Worm (Caenorhabditis elegans): ENCODE measurements around the gene tag-329.

Gene tag-329

ce11 chrV:9534621-9535020, at the start of gene tag-329:
Gene tag-329 (plus strand): TSS chrV:9534921.
- TF ChIP-seq unc-62 (GFP tag; optimal IDR thresholded peaks at IDR 0.05): no peak

DNA sequence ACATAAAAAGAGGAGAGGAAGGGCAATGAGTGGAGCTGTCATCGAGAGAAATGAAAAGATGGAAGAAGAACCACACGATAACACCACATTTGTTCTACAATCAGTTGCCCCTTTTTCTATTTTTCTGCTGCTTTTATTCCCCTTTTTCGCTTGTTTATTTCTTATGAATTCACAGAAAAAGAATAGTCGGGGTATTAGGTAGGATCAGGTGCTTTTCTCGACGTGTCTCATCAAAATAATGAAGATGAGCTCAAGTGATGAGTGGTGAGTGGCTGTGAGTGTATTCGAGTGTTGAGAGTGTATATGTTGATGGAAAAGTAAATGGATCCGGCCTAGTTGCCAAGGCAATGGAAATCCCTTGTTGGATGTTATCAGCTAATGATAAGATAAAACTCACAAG, 49.2 kb upstream of the tag-329 start:
- no peak for TF ChIP-seq unc-62 (GFP tag; optimal IDR thresholded peaks at IDR 0.05)

DNA sequence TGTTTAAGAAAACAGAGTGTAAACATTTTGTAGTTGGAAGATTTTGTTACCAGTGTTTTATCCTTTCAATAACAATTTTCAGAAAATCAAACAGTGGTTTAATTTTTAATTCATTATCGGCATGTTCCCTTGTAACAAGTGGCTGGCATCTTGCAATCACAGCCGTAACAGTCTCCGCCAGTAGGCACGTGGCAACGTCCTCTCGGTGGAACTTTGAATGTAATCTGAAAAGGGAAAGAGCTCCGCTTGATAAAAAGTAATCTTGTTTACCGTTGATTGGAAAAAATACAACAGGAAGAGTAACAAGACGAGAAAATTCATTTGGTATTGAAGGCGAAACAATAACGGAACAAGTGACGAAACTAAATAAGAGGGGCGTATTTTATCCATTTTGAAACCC, 45.3 kb upstream of the tag-329 start, which contains the start of gene K06A4.10:
Gene K06A4.10, minus strand, starts transcription at position 390 of the 400 bp plus-strand sequence.
- TF ChIP-seq unc-62 (GFP tag; optimal IDR thresholded peaks at IDR 0.05): no peak

DNA sequence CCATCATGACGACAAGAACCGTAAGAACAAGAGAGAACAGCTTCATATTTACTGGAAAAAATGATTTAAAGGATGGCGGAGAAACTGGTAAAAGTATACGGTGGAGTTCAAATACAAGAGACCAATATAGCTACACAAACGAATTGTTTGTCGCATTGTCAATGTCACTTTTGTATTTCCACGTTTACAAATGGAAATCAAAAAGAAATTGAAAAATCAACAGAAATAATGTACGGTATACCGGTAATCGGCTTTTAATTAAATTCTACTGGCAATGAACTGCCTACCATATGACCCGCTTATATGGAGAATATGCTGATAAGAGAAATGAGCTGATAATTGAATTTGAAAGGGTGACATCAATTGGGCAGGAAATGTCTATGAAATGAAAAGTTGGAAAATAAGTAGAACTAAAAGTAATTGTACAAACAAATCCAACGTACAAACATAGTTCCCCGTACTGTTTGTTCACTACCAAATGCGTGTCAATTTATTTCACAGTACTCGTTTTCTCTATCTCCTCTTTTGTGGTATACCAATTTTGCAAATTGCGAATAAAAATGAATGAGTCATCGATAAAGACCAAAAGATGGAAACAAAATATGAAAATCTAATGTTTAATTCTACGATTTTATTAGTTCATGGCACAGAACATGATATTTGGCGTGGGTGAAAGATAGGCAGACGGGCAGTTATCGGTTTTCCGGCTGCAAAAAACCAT, 43.1 kb upstream of the tag-329 start, which contains the start of gene K06A4.7:
Gene K06A4.7, minus strand, starts transcription at position 51 of the 721 bp plus-strand sequence.
- no peak for TF ChIP-seq unc-62 (GFP tag; optimal IDR thresholded peaks at IDR 0.05)

- no peak for TF ChIP-seq unc-62 (GFP tag; optimal IDR thresholded peaks at IDR 0.05)
Observed at ce11 chrV:9492460-9492859, 42.3 kb upstream of the tag-329 start.

- TF ChIP-seq unc-62 (GFP tag; optimal IDR thresholded peaks at IDR 0.05): no peak
Observed at ce11 chrV:9496742-9497141, 38.0 kb upstream of the tag-329 start, which contains the start of gene gsnl-1. Gene gsnl-1 (plus strand): TSS chrV:9497042.

DNA sequence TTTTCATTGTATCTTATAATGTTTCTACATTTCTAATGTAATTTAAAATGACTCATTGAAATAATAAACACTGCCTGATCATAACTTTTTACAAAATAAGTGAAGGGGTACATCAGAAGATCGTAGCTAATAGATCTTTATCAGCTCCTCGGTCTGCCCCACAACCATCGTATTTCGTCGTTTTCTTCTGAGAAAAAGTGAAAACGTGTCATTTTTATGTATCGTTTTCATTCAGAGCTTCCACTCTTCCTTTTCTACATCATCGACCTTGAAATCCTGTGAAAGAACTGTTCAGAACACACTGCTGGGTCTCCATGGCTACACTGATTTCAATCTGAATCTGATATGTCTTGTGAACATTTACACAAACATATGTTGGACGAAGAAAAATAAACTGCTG, 35.4 kb upstream of the tag-329 start:
- TF ChIP-seq unc-62 (GFP tag; optimal IDR thresholded peaks at IDR 0.05): no peak

DNA sequence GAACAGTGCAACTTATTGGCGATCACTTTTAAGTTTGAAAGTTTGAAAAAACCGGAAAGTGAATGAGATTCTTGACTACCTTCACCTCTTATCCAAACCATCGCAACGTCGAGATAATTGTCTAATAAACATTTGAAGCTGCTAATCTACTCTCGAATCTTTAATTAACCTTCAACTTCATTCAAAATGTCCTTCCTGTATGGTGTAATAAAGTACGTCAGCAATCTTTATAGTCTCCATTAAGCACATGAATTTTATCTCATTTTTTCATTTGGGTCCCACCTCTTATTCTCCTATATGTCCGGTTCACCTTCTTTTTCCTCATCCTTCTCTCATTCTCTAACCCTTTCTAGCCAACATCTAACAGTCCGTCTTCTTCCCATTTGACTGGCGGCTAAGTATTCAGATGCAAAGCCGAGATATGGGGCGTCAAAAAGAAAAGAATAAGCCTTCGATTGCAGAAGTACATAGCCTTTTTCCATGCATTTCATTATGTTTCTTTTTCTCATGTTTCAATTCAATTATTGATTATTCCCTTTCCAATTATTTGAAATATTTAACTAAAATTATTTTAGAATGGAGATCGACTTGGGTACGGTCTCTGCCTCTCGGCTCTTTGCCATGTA, 33.8 kb upstream of the tag-329 start, which contains the start of gene swt-5:
Gene swt-5, plus strand, starts transcription at position 576 of the 626 bp plus-strand sequence.
- TF ChIP-seq unc-62 (GFP tag; optimal IDR thresholded peaks at IDR 0.05): no peak

DNA sequence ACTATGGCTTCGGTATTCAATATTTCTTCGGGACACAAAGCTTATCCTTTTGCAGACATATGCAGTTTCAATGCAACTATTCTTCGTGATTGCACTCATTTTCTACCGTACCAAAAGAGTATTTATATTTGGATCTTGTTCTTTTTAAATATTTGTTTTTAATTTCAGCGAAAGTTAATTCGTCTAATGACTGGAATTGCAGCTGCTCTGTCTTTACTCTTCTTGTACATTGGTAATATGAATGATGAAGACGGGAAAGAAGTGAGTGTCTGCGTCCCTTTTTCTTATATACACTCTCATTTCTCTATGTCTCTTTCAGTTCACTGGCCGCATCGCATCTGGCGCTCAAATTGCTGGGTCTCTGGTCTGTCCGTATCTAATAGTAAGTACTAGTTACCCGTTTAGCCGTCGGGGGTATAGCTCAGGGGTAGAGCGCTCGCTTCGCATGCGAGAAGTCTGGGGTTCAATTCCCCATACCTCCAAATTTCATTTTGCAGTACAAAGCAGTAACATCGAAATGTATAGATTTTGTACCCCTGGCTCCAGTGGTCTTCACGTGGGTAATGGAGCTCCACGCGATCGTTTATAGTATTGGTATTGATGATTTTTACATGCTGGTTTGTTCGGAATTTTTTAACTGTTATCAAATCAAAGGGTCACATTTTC, 31.4 kb upstream of the tag-329 start:
- TF ChIP-seq unc-62 (GFP tag; optimal IDR thresholded peaks at IDR 0.05): no peak

DNA sequence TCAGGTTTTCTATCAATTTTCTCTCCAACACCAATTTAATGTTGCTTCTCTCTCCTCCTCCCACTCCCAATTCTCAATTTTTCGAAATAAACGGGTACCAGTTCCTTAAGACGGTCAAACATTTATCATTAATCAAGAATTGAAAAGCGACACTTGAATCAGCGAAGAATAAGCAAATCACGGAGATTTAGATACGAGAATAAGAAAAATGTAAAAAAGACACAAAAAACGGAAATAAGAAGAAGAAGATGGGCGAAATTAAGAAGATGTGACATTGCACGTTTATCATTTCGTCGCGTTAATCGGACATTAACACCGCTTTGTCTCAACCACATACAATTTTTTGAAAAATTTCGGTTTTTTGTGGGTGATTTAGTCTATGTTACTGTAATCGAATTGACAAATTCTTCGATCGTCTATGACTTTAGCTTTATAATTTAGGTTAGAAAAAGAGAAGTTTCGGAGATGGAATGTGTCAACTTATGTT, 30.2 kb upstream of the tag-329 start, which contains the start of gene haao-1:
Gene haao-1, plus strand, starts transcription at position 437 of the 487 bp plus-strand sequence.
- TF ChIP-seq unc-62 (GFP tag; optimal IDR thresholded peaks at IDR 0.05): no peak

DNA sequence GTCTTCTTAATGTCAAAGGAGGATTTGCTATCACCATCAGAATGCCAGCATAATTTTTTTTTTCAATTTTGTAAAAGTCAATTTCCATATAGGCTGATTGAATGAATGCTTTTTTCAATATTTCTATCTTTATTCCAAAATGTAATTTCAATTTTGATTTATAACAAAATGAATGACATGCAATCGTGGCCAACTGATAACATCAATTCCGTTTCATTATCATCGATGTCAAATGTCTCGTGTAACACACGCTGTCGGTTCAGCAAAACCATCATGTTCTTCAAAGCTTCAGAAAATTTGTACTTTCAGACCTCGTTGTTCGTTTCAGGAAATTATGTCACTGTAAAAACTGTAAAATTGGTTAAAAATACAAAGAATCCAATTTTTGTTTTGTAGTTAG, 27.8 kb upstream of the tag-329 start:
- no peak for TF ChIP-seq unc-62 (GFP tag; optimal IDR thresholded peaks at IDR 0.05)

- TF ChIP-seq unc-62 (GFP tag; optimal IDR thresholded peaks at IDR 0.05): no peak
Observed at ce11 chrV:9507742-9508141, 27.0 kb upstream of the tag-329 start, which contains the start of gene acs-14. Gene acs-14 (plus strand): TSS chrV:9508132.

DNA sequence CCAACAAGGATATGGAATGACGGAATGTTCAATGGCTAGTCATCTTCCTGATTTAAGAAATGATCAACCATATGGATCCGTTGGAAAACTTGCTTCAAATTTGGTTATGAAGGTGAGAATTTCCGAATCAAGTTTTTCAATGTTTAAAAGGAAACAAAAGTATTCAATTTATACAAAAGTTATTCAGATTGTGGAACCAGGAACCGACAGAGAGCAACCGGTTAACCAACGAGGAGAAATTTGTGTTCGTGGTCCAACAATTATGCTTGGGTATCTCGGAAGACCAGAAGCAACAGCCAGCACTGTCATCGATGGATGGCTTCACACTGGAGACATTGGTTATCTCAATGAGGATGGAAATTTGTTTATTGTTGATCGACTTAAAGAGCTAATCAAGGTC, 25.1 kb upstream of the tag-329 start:
- TF ChIP-seq unc-62 (GFP tag; optimal IDR thresholded peaks at IDR 0.05): no peak

- no peak for TF ChIP-seq unc-62 (GFP tag; optimal IDR thresholded peaks at IDR 0.05)
Observed at ce11 chrV:9513590-9513989, 21.1 kb upstream of the tag-329 start, which contains the start of gene eif-2Bdelta. Gene eif-2Bdelta (plus strand): TSS chrV:9513824.

DNA sequence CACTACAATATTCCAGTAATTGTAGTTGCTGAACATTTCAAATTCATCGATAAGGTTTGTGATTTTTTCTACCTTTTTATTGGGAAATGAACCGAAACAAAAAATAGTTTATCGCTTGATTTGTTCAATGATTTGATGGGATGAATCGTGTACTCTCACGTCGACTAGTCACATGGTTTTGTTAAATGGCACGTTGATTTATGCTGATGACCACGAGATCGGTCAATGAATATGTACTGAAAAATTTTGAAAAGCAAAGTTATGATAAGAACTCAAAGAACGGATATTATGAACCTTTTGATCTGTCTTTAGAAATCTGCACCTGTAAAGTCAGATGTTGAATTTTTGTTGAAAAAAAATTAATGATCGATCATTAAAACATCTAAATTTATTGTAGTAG, 18.4 kb upstream of the tag-329 start:
- no peak for TF ChIP-seq unc-62 (GFP tag; optimal IDR thresholded peaks at IDR 0.05)

ce11 chrV:9518832-9519231, 15.9 kb upstream of the tag-329 start, which contains the start of gene C50F4.8:
Gene C50F4.8 (minus strand): TSS chrV:9518859.
- TF ChIP-seq unc-62 (GFP tag; optimal IDR thresholded peaks at IDR 0.05): no peak

All from whole organism, dauer.